Fruit fly (Drosophila melanogaster): ENCODE measurements around the gene Spn28Dc.

The Spn28Dc gene

dm6 chr2L:8006038-8006437 is 972 bp downstream of the Spn28Dc start:
- TF ChIP-seq CG32006 (GFP tag; optimal IDR thresholded peaks at IDR 0.05) (peak; percentile 56), CG1621 (tag; optimal IDR thresholded peaks at IDR 0.05) (peak; percentile 57), salr (GFP tag; optimal IDR thresholded peaks at IDR 0.05) (peak in 1 of 2 experiments; percentile 14), fd59A (GFP tag; optimal IDR thresholded peaks at IDR 0.05) (peak; percentile 53), Ets21C (GFP tag; optimal IDR thresholded peaks at IDR 0.05) (no peak), CG11762 (GFP tag; optimal IDR thresholded peaks at IDR 0.05; ENCODE audit: insufficient read depth) (peak; percentile 2), Hr38 (GFP tag; optimal IDR thresholded peaks at IDR 0.05) (no peak), net (GFP tag; optimal IDR thresholded peaks at IDR 0.05) (peak; percentile 20), Eip75B (GFP tag; optimal IDR thresholded peaks at IDR 0.05) (peak; percentile 71), ss (GFP tag; optimal IDR thresholded peaks at IDR 0.05) (peak; percentile 44 to 72), CG10631 (GFP tag; optimal IDR thresholded peaks at IDR 0.05) (peak; percentile 38), CG3919 (GFP tag; optimal IDR thresholded peaks at IDR 0.05) (peak; percentile 75), esn (GFP tag; optimal IDR thresholded peaks at IDR 0.05) (peak; percentile 55), CG31627 (GFP tag; optimal IDR thresholded peaks at IDR 0.05) (peak; percentile 25), CG6854 (GFP tag; optimal IDR thresholded peaks at IDR 0.05) (no peak), Smox (GFP tag; optimal IDR thresholded peaks at IDR 0.05) (peak; percentile 55), CG34406 (GFP tag; optimal IDR thresholded peaks at IDR 0.05) (peak; percentile 34), CG7368 (GFP tag; optimal IDR thresholded peaks at IDR 0.05) (peak; percentile 60), CG11294 (GFP tag; IDR thresholded peaks at IDR 0.05) (peak; percentile 24; the same call in 1 of the 2 replicates), topi (GFP tag; optimal IDR thresholded peaks at IDR 0.05) (peak; percentile 66), Ets96B (tag; optimal IDR thresholded peaks at IDR 0.05) (peak; percentile 33), pdm3 (GFP tag; optimal IDR thresholded peaks at IDR 0.05) (peak; percentile 61), CG8632 (GFP tag; optimal IDR thresholded peaks at IDR 0.05) (peak; percentile 15), CG10669 (GFP tag; optimal IDR thresholded peaks at IDR 0.05) (peak; percentile 72), Sox14 (GFP tag; optimal IDR thresholded peaks at IDR 0.05) (peak; percentile 42), spab (GFP tag; optimal IDR thresholded peaks at IDR 0.05) (peak; percentile 69), dac (GFP tag; optimal IDR thresholded peaks at IDR 0.05) (no peak), fd85E (GFP tag; optimal IDR thresholded peaks at IDR 0.05) (no peak), Met (GFP tag; optimal IDR thresholded peaks at IDR 0.05) (peak; percentile 62), vri (GFP tag; optimal IDR thresholded peaks at IDR 0.05) (peak; percentile 30), CG4318 (GFP tag; optimal IDR thresholded peaks at IDR 0.05) (peak; percentile 20), eg (GFP tag; IDR thresholded peaks at IDR 0.05) (no peak; the same call in 2 of the 3 replicates), svp (GFP tag) (peak; percentile 86), Eip78C (GFP tag) (peak; percentile 95), Lpt (GFP tag; optimal IDR thresholded peaks at IDR 0.05) (peak; percentile 34), CG6808 (GFP tag; optimal IDR thresholded peaks at IDR 0.05) (peak; percentile 71), acj6 (GFP tag; optimal IDR thresholded peaks at IDR 0.05) (peak; percentile 48), CG9139 (GFP tag; optimal IDR thresholded peaks at IDR 0.05) (peak; percentile 35), fkh (GFP tag; optimal IDR thresholded peaks at IDR 0.05) (no peak), Eip93F (GFP tag; optimal IDR thresholded peaks at IDR 0.05) (no peak), Hr4 (GFP tag; optimal IDR thresholded peaks at IDR 0.05) (peak; percentile 45), lz (GFP tag; optimal IDR thresholded peaks at IDR 0.05) (peak; percentile 37), CG6276 (GFP tag; optimal IDR thresholded peaks at IDR 0.05) (peak; percentile 66), CG6163 (GFP tag; IDR thresholded peaks at IDR 0.05) (peak; percentile 49), CG15336 (GFP tag; IDR thresholded peaks at IDR 0.05) (peak; percentile 68), OdsH (GFP tag; optimal IDR thresholded peaks at IDR 0.05) (peak; percentile 64), CG8119 (GFP tag; IDR thresholded peaks at IDR 0.05) (peak; percentile 76), CG11902 (GFP tag; optimal IDR thresholded peaks at IDR 0.05) (peak; percentile 24), achi (GFP tag; optimal IDR thresholded peaks at IDR 0.05) (peak; percentile 48), CG3032 (tag; optimal IDR thresholded peaks at IDR 0.05) (peak; percentile 68), CG8319 (GFP tag; optimal IDR thresholded peaks at IDR 0.05) (peak; percentile 42), Blimp-1 (GFP tag; optimal IDR thresholded peaks at IDR 0.05) (no peak)
